Worm (Caenorhabditis elegans): ENCODE results near the gene ptr-3.

ce11 chrII:379935-380334 lies 12.6 kb upstream of the ptr-3 start, which contains the start of gene C03H5.7:
- TF ChIP-seq nhr-77 (tag; optimal IDR thresholded peaks at IDR 0.05) (no peak), lim-7 (GFP tag; IDR thresholded peaks at IDR 0.05) (no peak)
